Worm (Caenorhabditis elegans) whole organism, L4 larva: ENCODE measurements around the gene cmtr-2.

Experiments
- F10B5.3 ChIP-seq: sonication (generic microtip); optimal IDR thresholded peaks from 2 replicates; lab custom pipeline; 2016; ENCODE audit warnings: mild to moderate bottlenecking, missing genetic modification characterization, missing compliant biosample characterization
- F49E8.2 ChIP-seq: sonication (generic microtip); optimal IDR thresholded peaks from 2 replicates; lab custom pipeline; 2016; ENCODE audit warnings: missing compliant biosample characterization, mild to moderate bottlenecking, missing genetic modification characterization, borderline replicate concordance
- T20F7.1 ChIP-seq: fragments of 200-800 bp; sonication (Bioruptor generic); optimal IDR thresholded peaks from 2 replicates; lab custom pipeline; 2018; ENCODE audit warnings: mild to moderate bottlenecking, missing genetic modification characterization, missing compliant biosample characterization
- T26A8.4 ChIP-seq: fragments of 200-800 bp; sonication (Bioruptor generic); IDR thresholded peaks from 2 replicates; pipeline ENCODE4 v1.3.6; 2022; ENCODE audit warnings: missing genetic modification characterization, missing compliant biosample characterization
- Y105C5A.15 ChIP-seq: fragments of 200-800 bp; sonication (Bioruptor generic); IDR thresholded peaks from 2 replicates; pipeline ENCODE4 v1.3.6; 2022; ENCODE audit warnings: missing genetic modification characterization, missing compliant biosample characterization
- aha-1 ChIP-seq: fragments of 150-350 bp; peaks from one replicate; lab custom pipeline; 2014; ENCODE audit warnings: missing biosample characterization, missing genetic modification characterization
- arid-1 ChIP-seq: fragments of 200-800 bp; sonication (Bioruptor generic); conservative IDR thresholded peaks from 2 replicates; pipeline ENCODE4 v1.3.6; 2022; ENCODE audit warnings: missing genetic modification reagents, missing genetic modification characterization, missing compliant biosample characterization
- attf-4 ChIP-seq: sonication (generic microtip); optimal IDR thresholded peaks from 3 replicates; lab custom pipeline; 2017; ENCODE audit warnings: missing biosample characterization, missing genetic modification characterization
- ceh-44 ChIP-seq: fragments of 200-800 bp; sonication (Bioruptor generic); IDR thresholded peaks from 2 replicates; pipeline ENCODE4 v1.3.6; 2022; ENCODE audit warnings: missing genetic modification reagents, missing genetic modification characterization, missing compliant biosample characterization
- ceh-82 ChIP-seq: sonication (generic microtip); optimal IDR thresholded peaks from 2 replicates; lab custom pipeline; 2017; ENCODE audit warnings: missing biosample characterization, missing genetic modification characterization
- ces-1 ChIP-seq: fragments of 150-350 bp; sonication (generic microtip); optimal IDR thresholded peaks from 4 replicates; lab custom pipeline; 2014; ENCODE audit warnings: missing biosample characterization, missing genetic modification reagents, missing genetic modification characterization
- daf-16 ChIP-seq, 3 experiments: sonication (generic microtip); optimal IDR thresholded peaks; 2 replicates each; lab custom pipeline; 2016 to 2017; ENCODE audit warnings: missing genetic modification characterization in 3 of 3, missing genetic modification reagents in 3 of 3, mild to moderate bottlenecking in 2 of 3, missing compliant biosample characterization in 2 of 3, missing biosample characterization in 1 of 3, moderate library complexity in 1 of 3
- dmd-8 ChIP-seq: fragments of 200-800 bp; sonication (Bioruptor generic); IDR thresholded peaks from 2 replicates; pipeline ENCODE4 v1.3.6; 2022; ENCODE audit warnings: missing genetic modification characterization, missing compliant biosample characterization
- dmd-9 ChIP-seq: fragments of 200-800 bp; sonication (Bioruptor generic); IDR thresholded peaks from 2 replicates; pipeline ENCODE4 v1.3.6; 2022; ENCODE audit warnings: missing genetic modification reagents, missing genetic modification characterization, missing compliant biosample characterization
- dpl-1 ChIP-seq: fragments of 150-350 bp; optimal IDR thresholded peaks from 2 replicates; lab custom pipeline; 2014; ENCODE audit warnings: missing biosample characterization, missing genetic modification reagents, missing genetic modification characterization
- dve-1 ChIP-seq: sonication (generic microtip); optimal IDR thresholded peaks from 2 replicates; lab custom pipeline; 2017; ENCODE audit warnings: antibody characterized with exemption, mild to moderate bottlenecking, missing genetic modification characterization, missing compliant biosample characterization; ENCODE audit not compliant: insufficient read depth
- fkh-10 ChIP-seq: fragments of 150-350 bp; optimal IDR thresholded peaks from 2 replicates; lab custom pipeline; 2014; ENCODE audit warnings: missing biosample characterization, missing genetic modification reagents, missing genetic modification characterization
- lin-29 ChIP-seq: fragments of 200-800 bp; sonication (Bioruptor generic); IDR thresholded peaks from 2 replicates; pipeline ENCODE4 v1.3.6; 2022; ENCODE audit warnings: missing genetic modification reagents, missing genetic modification characterization, missing compliant biosample characterization
- lin-38 ChIP-seq: fragments of 200-800 bp; sonication (Bioruptor generic); IDR thresholded peaks from 2 replicates; pipeline ENCODE4 v1.3.6; 2022; ENCODE audit warnings: missing genetic modification reagents, missing genetic modification characterization, missing compliant biosample characterization
- lin-39 ChIP-seq: fragments of 150-350 bp; optimal IDR thresholded peaks from 2 replicates; lab custom pipeline; 2014; ENCODE audit warnings: missing biosample characterization, missing genetic modification reagents, missing genetic modification characterization
- lir-3 ChIP-seq: sonication (generic microtip); optimal IDR thresholded peaks from 2 replicates; lab custom pipeline; 2016; ENCODE audit warnings: mild to moderate bottlenecking, missing genetic modification characterization, missing compliant biosample characterization
- madf-5 ChIP-seq, 2 experiments: fragments of 200-800 bp; sonication (Bioruptor generic); IDR thresholded peaks; 2 replicates each; pipeline ENCODE4 v1.3.6; 2022; ENCODE audit warnings: missing compliant biosample characterization in 2 of 2, missing genetic modification characterization in 2 of 2
- mdt-29 ChIP-seq: fragments of 200-800 bp; sonication (Bioruptor generic); IDR thresholded peaks from 2 replicates; pipeline ENCODE4 v1.3.6; 2022; ENCODE audit warnings: missing genetic modification reagents, missing genetic modification characterization, missing compliant biosample characterization
- nhr-28 ChIP-seq: fragments of 150-350 bp; optimal IDR thresholded peaks from 2 replicates; lab custom pipeline; 2014; ENCODE audit warnings: missing biosample characterization, missing genetic modification characterization
- nhr-41 ChIP-seq: fragments of 200-800 bp; sonication (Bioruptor generic); IDR thresholded peaks from 2 replicates; pipeline ENCODE4 v1.3.6; 2022; ENCODE audit warnings: missing genetic modification reagents, missing genetic modification characterization, missing compliant biosample characterization
- nhr-6 ChIP-seq: fragments of 150-350 bp; optimal IDR thresholded peaks from 2 replicates; lab custom pipeline; 2014; ENCODE audit warnings: missing biosample characterization, missing genetic modification characterization
- nhr-76 ChIP-seq: fragments of 150-350 bp; optimal IDR thresholded peaks from 2 replicates; lab custom pipeline; 2014; ENCODE audit warnings: missing biosample characterization, missing genetic modification characterization
- saeg-2 ChIP-seq: fragments of 200-800 bp; sonication (Bioruptor generic); IDR thresholded peaks from 2 replicates; pipeline ENCODE4 v1.3.6; 2022; ENCODE audit warnings: missing genetic modification reagents, missing genetic modification characterization, missing compliant biosample characterization
- unc-39 ChIP-seq: sonication (generic microtip); optimal IDR thresholded peaks from 2 replicates; lab custom pipeline; 2017; ENCODE audit warnings: missing biosample characterization, missing genetic modification characterization
- unc-62 ChIP-seq, 3 experiments: fragments of 150-350 bp in 1 of 3; sonication (generic microtip); optimal IDR thresholded peaks in 2 of 3; peaks in 1 of 3; 1 replicate in 1 of 3; 2 replicates in 2 of 3; lab custom pipeline; 2014 to 2017; ENCODE audit warnings: missing biosample characterization in 3 of 3, missing genetic modification characterization in 3 of 3, missing genetic modification reagents in 3 of 3, missing genotype in 1 of 3
- vab-7 ChIP-seq: fragments of 200-800 bp; sonication (Bioruptor generic); IDR thresholded peaks from 2 replicates; pipeline ENCODE4 v1.3.6; 2022; ENCODE audit warnings: missing genetic modification reagents, missing genetic modification characterization, missing compliant biosample characterization
- zip-2 ChIP-seq: fragments of 150-350 bp; optimal IDR thresholded peaks from 2 replicates; lab custom pipeline; 2014; ENCODE audit warnings: missing biosample characterization, missing genetic modification characterization

The cmtr-2 gene

ce11 chrIII:6625317-6625716 lies 10.1 kb downstream of the cmtr-2 start (continued):
- no peak for TF ChIP-seq F10B5.3
- no peak for TF ChIP-seq unc-62 (GFP tag; optimal IDR thresholded peaks at IDR 0.05 in 1 of 2; lab: Kevin White, UChicago)
- TF ChIP-seq unc-62 (tag; optimal IDR thresholded peaks at IDR 0.05; lab: Kevin White, UChicago), result no peak
- peak; percentile 32 for TF ChIP-seq T20F7.1 (GFP tag; lab: Kevin White, UChicago)
- peak; percentile 51 for TF ChIP-seq dve-1 (tag; lab: Kevin White, UChicago)
- TF ChIP-seq dpl-1 (GFP tag; lab: Kevin White, UChicago), result peak; percentile 64

ce11 chrIII:6626291-6626690 lies 11.1 kb downstream of the cmtr-2 start:
- TF ChIP-seq ceh-44 (GFP tag; lab: Robert Waterston, UW) (0 out of 2 replicates have a peak, but pooled peaks have one; percentile 34), lin-38 (GFP tag; lab: Robert Waterston, UW) (peak; percentile 61)

ce11 chrIII:6627876-6628275 lies 12.7 kb downstream of the cmtr-2 start:
- peak; percentile 82 for TF ChIP-seq lin-38 (GFP tag; lab: Robert Waterston, UW)
- TF ChIP-seq, all 104 proteins: peak for 1; not testable (repeated sequence) for 103

ce11 chrIII:6628769-6629168 lies 13.6 kb downstream of the cmtr-2 start:
- TF ChIP-seq arid-1 (GFP tag; lab: Robert Waterston, UW) (0 out of 2 replicates have a peak, but pooled peaks have one; percentile 23), dmd-8 (GFP tag; lab: Robert Waterston, UW) (0 out of 2 replicates have a peak, but pooled peaks have one; percentile 59), lin-38 (GFP tag; lab: Robert Waterston, UW) (peak; percentile 70), madf-5 (GFP tag; IDR thresholded peaks at IDR 0.05; lab: Robert Waterston, UW) (0 out of 4 replicates have a peak, but pooled peaks of 1 of the 2 experiments have one; percentile 53), Y105C5A.15 (GFP tag; lab: Robert Waterston, UW) (0 out of 2 replicates have a peak, but pooled peaks have one; percentile 51), vab-7 (GFP tag; lab: Robert Waterston, UW) (peak; percentile 44; the same call in 1 of the 2 replicates)

- TF ChIP-seq ceh-82 (tag; lab: Kevin White, UChicago) (no peak), saeg-2 (GFP tag; lab: Robert Waterston, UW) (no peak), T26A8.4 (GFP tag; lab: Robert Waterston, UW) (no peak), nhr-28 (tag; lab: Kevin White, UChicago) (no peak), nhr-6 (tag; lab: Kevin White, UChicago) (no peak), nhr-41 (GFP tag; lab: Robert Waterston, UW) (no peak), attf-4 (tag; lab: Kevin White, UChicago) (no peak), nhr-76 (tag; lab: Kevin White, UChicago) (no peak), unc-62 (GFP tag; optimal IDR thresholded peaks at IDR 0.05 in 1 of 2; lab: Kevin White, UChicago) (no peak), unc-62 (tag; optimal IDR thresholded peaks at IDR 0.05; lab: Kevin White, UChicago) (no peak), dmd-8 (GFP tag; lab: Robert Waterston, UW) (no peak), zip-2 (tag; lab: Kevin White, UChicago) (no peak), mdt-29 (GFP tag; lab: Robert Waterston, UW) (no peak), dmd-9 (GFP tag; lab: Robert Waterston, UW) (no peak), aha-1 (no peak), F49E8.2 (tag; lab: Kevin White, UChicago) (no peak), lir-3 (tag; lab: Kevin White, UChicago) (no peak), daf-16 (GFP tag; optimal IDR thresholded peaks at IDR 0.05; lab: Kevin White, UChicago) (no peak), daf-16 (tag; optimal IDR thresholded peaks at IDR 0.05; lab: Kevin White, UChicago) (no peak), lin-39 (no peak), unc-39 (tag; lab: Kevin White, UChicago) (no peak)
Measured at ce11 chrIII:6639028-6639427, 23.8 kb downstream of the cmtr-2 start.

- peak; percentile 49 for TF ChIP-seq ces-1 (GFP tag; lab: Kevin White, UChicago)
- TF ChIP-seq lin-29 (GFP tag; lab: Robert Waterston, UW), result no peak
- TF ChIP-seq fkh-10, result peak; percentile 8
Measured at ce11 chrIII:6645305-6645704, 30.1 kb downstream of the cmtr-2 start.
